Worm (Caenorhabditis elegans) whole organism, young adult: Measurements from ENCODE around the gene F39E9.14.

Experiments used
- B0019.2 ChIP-seq: fragments of 200-800 bp; sonication (Bioruptor generic); conservative IDR thresholded peaks from 2 replicates; pipeline ENCODE4 v1.3.6; 2022; ENCODE audit warnings: missing genetic modification reagents, missing genetic modification characterization, missing compliant biosample characterization
- B0336.3 ChIP-seq: fragments of 200-800 bp; sonication (Bioruptor generic); IDR thresholded peaks from 2 replicates; pipeline ENCODE4 v1.3.6; 2022; ENCODE audit warnings: missing genetic modification characterization, missing compliant biosample characterization
- C06A6.2 ChIP-seq: fragments of 200-800 bp; sonication (Bioruptor generic); conservative IDR thresholded peaks from 2 replicates; pipeline ENCODE4 v1.3.6; 2022; ENCODE audit warnings: missing genetic modification characterization, missing compliant biosample characterization
- D2030.7 ChIP-seq: fragments of 200-800 bp; sonication (Bioruptor generic); IDR thresholded peaks from 2 replicates; pipeline ENCODE4 v1.3.6; 2022; ENCODE audit warnings: missing genetic modification reagents, missing genetic modification characterization, missing compliant biosample characterization
- F22D6.2 ChIP-seq: sonication (generic microtip); optimal IDR thresholded peaks from 2 replicates; lab custom pipeline; 2016; ENCODE audit warnings: mild to moderate bottlenecking, missing genetic modification characterization, missing compliant biosample characterization
- F23B12.7 ChIP-seq: sonication (generic microtip); optimal IDR thresholded peaks from 2 replicates; lab custom pipeline; 2017; ENCODE audit warnings: missing genetic modification characterization, mild to moderate bottlenecking, missing compliant biosample characterization, antibody characterized with exemption, moderate library complexity; ENCODE audit not compliant: insufficient read depth
- F33H1.4 ChIP-seq: fragments of 200-800 bp; sonication (Bioruptor generic); IDR thresholded peaks from 2 replicates; pipeline ENCODE4 v1.3.6; 2022; ENCODE audit warnings: missing genetic modification reagents, missing genetic modification characterization, missing compliant biosample characterization
- F52B5.7 ChIP-seq: sonication (generic microtip); optimal IDR thresholded peaks from 2 replicates; lab custom pipeline; 2016; ENCODE audit warnings: mild to moderate bottlenecking, missing genetic modification characterization, missing compliant biosample characterization
- F55B11.4 ChIP-seq: sonication (generic microtip); optimal IDR thresholded peaks from 2 replicates; lab custom pipeline; 2016; ENCODE audit warnings: missing compliant biosample characterization, missing genetic modification characterization, borderline replicate concordance; ENCODE audit not compliant: insufficient read depth
- T26A5.8 ChIP-seq: sonication (generic microtip); optimal IDR thresholded peaks from 2 replicates; lab custom pipeline; 2016; ENCODE audit warnings: missing genetic modification characterization, missing compliant biosample characterization
- Y53F4B.3 ChIP-seq: fragments of 200-800 bp; sonication (Bioruptor generic); IDR thresholded peaks from 2 replicates; pipeline ENCODE4 v1.3.6; 2022; ENCODE audit warnings: missing genetic modification reagents, missing genetic modification characterization, missing compliant biosample characterization
- Y95B8A.8 ChIP-seq: fragments of 200-800 bp; sonication (Bioruptor generic); IDR thresholded peaks from 2 replicates; pipeline ENCODE4 v1.3.6; 2022; ENCODE audit warnings: missing genetic modification reagents, missing genetic modification characterization, missing compliant biosample characterization
- akir-1 ChIP-seq: fragments of 200-800 bp; sonication (Bioruptor generic); optimal IDR thresholded peaks from 2 replicates; lab custom pipeline; 2018; ENCODE audit warnings: mild to moderate bottlenecking, missing genetic modification characterization, moderate library complexity, missing compliant biosample characterization
- aptf-2 ChIP-seq: fragments of 200-800 bp; sonication (Bioruptor generic); conservative IDR thresholded peaks from 2 replicates; pipeline ENCODE4 v1.3.6; 2022; ENCODE audit warnings: missing genetic modification reagents, missing genetic modification characterization, missing compliant biosample characterization
- aptf-3 ChIP-seq: fragments of 200-800 bp; sonication (Bioruptor generic); IDR thresholded peaks from 2 replicates; pipeline ENCODE4 v1.3.6; 2022; ENCODE audit warnings: missing genetic modification characterization, missing compliant biosample characterization
- athp-1 ChIP-seq: sonication (generic microtip); optimal IDR thresholded peaks from 2 replicates; lab custom pipeline; 2017; ENCODE audit warnings: mild to moderate bottlenecking, missing genetic modification characterization, missing compliant biosample characterization
- attf-6 ChIP-seq: fragments of 200-800 bp; sonication (Bioruptor generic); IDR thresholded peaks from 2 replicates; pipeline ENCODE4 v1.3.6; 2022; ENCODE audit warnings: missing genetic modification reagents, missing genetic modification characterization, missing compliant biosample characterization
- bed-1 ChIP-seq: fragments of 200-800 bp; sonication (Bioruptor generic); IDR thresholded peaks from 2 replicates; pipeline ENCODE4 v1.3.6; 2022; ENCODE audit warnings: missing genetic modification reagents, missing genetic modification characterization, missing compliant biosample characterization
- dpff-1 ChIP-seq: sonication (generic microtip); optimal IDR thresholded peaks from 2 replicates; lab custom pipeline; 2017; ENCODE audit warnings: mild to moderate bottlenecking, missing genetic modification characterization, missing compliant biosample characterization
- dpl-1 ChIP-seq: fragments of 150-350 bp; optimal IDR thresholded peaks from 2 replicates; lab custom pipeline; 2014; ENCODE audit warnings: missing biosample characterization, missing genetic modification reagents, missing genetic modification characterization
- efl-1 ChIP-seq: fragments of 150-350 bp; optimal IDR thresholded peaks from 2 replicates; lab custom pipeline; 2014; ENCODE audit warnings: missing biosample characterization, missing genetic modification reagents, missing genetic modification characterization
- hmg-1.2 ChIP-seq: fragments of 200-800 bp; sonication (Bioruptor generic); IDR thresholded peaks from 2 replicates; pipeline ENCODE4 v1.3.6; 2022; ENCODE audit warnings: missing genetic modification reagents, missing genetic modification characterization, missing compliant biosample characterization
- hmg-20 ChIP-seq: fragments of 200-800 bp; sonication (Bioruptor generic); IDR thresholded peaks from 2 replicates; pipeline ENCODE4 v1.3.6; 2022; ENCODE audit warnings: missing genetic modification reagents, missing genetic modification characterization, missing compliant biosample characterization
- hsf-1 ChIP-seq: fragments of 200-800 bp; sonication (Bioruptor generic); IDR thresholded peaks from 2 replicates; pipeline ENCODE4 v1.3.6; 2022; ENCODE audit warnings: missing genetic modification reagents, missing genetic modification characterization, missing compliant biosample characterization
- let-526 ChIP-seq: fragments of 200-800 bp; sonication (Bioruptor generic); IDR thresholded peaks from 2 replicates; pipeline ENCODE4 v1.3.6; 2022; ENCODE audit warnings: missing genetic modification reagents, missing genetic modification characterization, missing compliant biosample characterization
- lin-26 ChIP-seq: fragments of 200-800 bp; sonication (Bioruptor generic); IDR thresholded peaks from 2 replicates; pipeline ENCODE4 v1.3.6; 2022; ENCODE audit warnings: missing genetic modification reagents, missing genetic modification characterization, missing compliant biosample characterization
- lin-54 ChIP-seq: fragments of 200-800 bp; sonication (Bioruptor generic); optimal IDR thresholded peaks from 2 replicates; lab custom pipeline; 2018; ENCODE audit warnings: mild to moderate bottlenecking, missing genetic modification characterization, missing compliant biosample characterization
- lsl-1 ChIP-seq: fragments of 200-800 bp; sonication (Bioruptor generic); optimal IDR thresholded peaks from 2 replicates; lab custom pipeline; 2018; ENCODE audit warnings: mild to moderate bottlenecking, missing genetic modification characterization, moderate library complexity, missing compliant biosample characterization
- madf-6 ChIP-seq: fragments of 200-800 bp; sonication (Bioruptor generic); IDR thresholded peaks from 2 replicates; pipeline ENCODE4 v1.3.6; 2022; ENCODE audit warnings: missing genetic modification reagents, missing genetic modification characterization, missing compliant biosample characterization
- madf-8 ChIP-seq: fragments of 200-800 bp; sonication (Bioruptor generic); conservative IDR thresholded peaks from 2 replicates; pipeline ENCODE4 v1.3.6; 2022; ENCODE audit warnings: missing genetic modification reagents, missing genetic modification characterization, missing compliant biosample characterization
- mcd-1 ChIP-seq: fragments of 200-800 bp; sonication (Bioruptor generic); IDR thresholded peaks from 2 replicates; pipeline ENCODE4 v1.3.6; 2022; ENCODE audit warnings: missing genetic modification reagents, missing genetic modification characterization, missing compliant biosample characterization
- mes-4 ChIP-seq: sonication (generic microtip); optimal IDR thresholded peaks from 2 replicates; lab custom pipeline; 2016; ENCODE audit warnings: missing genotype, missing genetic modification characterization, missing compliant biosample characterization
- nhr-90 ChIP-seq: sonication (generic microtip); optimal IDR thresholded peaks from 2 replicates; lab custom pipeline; 2016; ENCODE audit warnings: missing genotype, mild to moderate bottlenecking, missing genetic modification characterization, missing compliant biosample characterization
- pbrm-1 ChIP-seq: fragments of 200-800 bp; sonication (Bioruptor generic); IDR thresholded peaks from 2 replicates; pipeline ENCODE4 v1.3.6; 2022; ENCODE audit warnings: missing genetic modification reagents, missing genetic modification characterization, missing compliant biosample characterization
- rcor-1 ChIP-seq: fragments of 200-800 bp; sonication (Bioruptor generic); IDR thresholded peaks from 2 replicates; pipeline ENCODE4 v1.3.6; 2022; ENCODE audit warnings: missing genetic modification reagents, missing genetic modification characterization, missing compliant biosample characterization
- repo-1 ChIP-seq: sonication (generic microtip); optimal IDR thresholded peaks from 2 replicates; lab custom pipeline; 2017; ENCODE audit warnings: mild to moderate bottlenecking, missing genetic modification characterization, missing compliant biosample characterization
- snpc-1.1 ChIP-seq: sonication (generic microtip); optimal IDR thresholded peaks from 2 replicates; lab custom pipeline; 2017; ENCODE audit warnings: missing genetic modification characterization, mild to moderate bottlenecking, missing compliant biosample characterization, antibody characterized with exemption, moderate library complexity, missing genotype, missing genetic modification reagents; ENCODE audit not compliant: insufficient read depth
- snpc-3.4 ChIP-seq: sonication (generic microtip); optimal IDR thresholded peaks from 2 replicates; lab custom pipeline; 2017; ENCODE audit warnings: missing genetic modification characterization, mild to moderate bottlenecking, missing compliant biosample characterization, antibody characterized with exemption, moderate library complexity, missing genotype, missing genetic modification reagents
- tbx-9 ChIP-seq: sonication (generic microtip); optimal IDR thresholded peaks from 2 replicates; lab custom pipeline; 2016; ENCODE audit warnings: borderline replicate concordance, missing genetic modification characterization, inconsistent platforms, missing compliant biosample characterization
- unc-62 ChIP-seq: fragments of 150-350 bp; optimal IDR thresholded peaks from 2 replicates; lab custom pipeline; 2014; ENCODE audit warnings: missing biosample characterization, missing genetic modification reagents, missing genetic modification characterization
- xnd-1 ChIP-seq: sonication (generic microtip); optimal IDR thresholded peaks from 2 replicates; lab custom pipeline; 2016; ENCODE audit warnings: missing genotype, missing genetic modification reagents, missing genetic modification characterization, missing compliant biosample characterization
- ztf-18 ChIP-seq: sonication (generic microtip); optimal IDR thresholded peaks from 2 replicates; lab custom pipeline; 2016; ENCODE audit warnings: missing genotype, mild to moderate bottlenecking, missing genetic modification characterization, missing compliant biosample characterization
- ztf-6 ChIP-seq: fragments of 200-800 bp; sonication (Bioruptor generic); IDR thresholded peaks from 2 replicates; pipeline ENCODE4 v1.3.6; 2022; ENCODE audit warnings: missing genetic modification reagents, missing genetic modification characterization, missing compliant biosample characterization

The F39E9.14 gene

DNA sequence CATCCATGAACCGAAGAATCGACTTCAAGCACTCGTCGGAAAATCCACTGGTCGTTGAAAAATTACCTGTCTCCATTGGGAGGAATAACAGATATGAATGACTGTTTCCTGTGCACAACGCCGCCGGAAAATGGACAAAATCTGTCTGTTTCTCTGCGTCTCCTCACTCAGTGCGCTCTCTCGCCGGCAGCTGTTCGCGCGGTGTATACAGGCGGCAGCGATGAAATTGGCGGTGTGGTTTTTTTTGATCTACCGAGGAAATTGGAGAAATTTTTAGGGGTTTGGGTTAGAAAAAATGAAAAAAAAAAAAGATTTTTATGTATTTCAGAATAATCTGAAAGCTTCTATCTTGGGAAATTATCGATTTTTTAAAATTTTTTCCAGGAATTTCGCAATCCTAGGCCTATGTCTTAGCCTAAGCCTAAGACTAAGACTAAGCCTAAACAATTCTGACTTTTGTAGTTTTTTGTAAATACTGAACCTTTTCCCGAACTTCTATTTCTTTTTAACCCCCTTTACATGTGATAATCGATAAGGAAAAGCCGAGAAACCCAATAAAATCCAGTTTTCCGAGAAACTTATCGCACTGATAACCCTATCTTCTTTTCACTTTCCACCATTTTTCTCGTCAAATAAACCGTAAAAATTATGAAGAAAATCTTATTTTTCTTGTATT is 42.3 kb downstream of the F39E9.14 start, which contains the start of the genes fbxc-50 and C17F4.2:
fbxc-50 (minus strand) TSS at position 81 of the 676 bp plus-strand sequence.
C17F4.2 (plus strand) TSS at position 626 of the 676 bp plus-strand sequence.
- TF ChIP-seq Y95B8A.8 (GFP tag; lab: Robert Waterston, UW) (no peak), snpc-3.4 (tag; lab: Kevin White, UChicago) (peak; percentile 13), T26A5.8 (tag; lab: Kevin White, UChicago) (no peak), aptf-2 (GFP tag; lab: Robert Waterston, UW) (no peak), Y53F4B.3 (GFP tag; lab: Robert Waterston, UW) (no peak), C06A6.2 (GFP tag; lab: Robert Waterston, UW) (no peak), efl-1 (GFP tag; lab: Kevin White, UChicago) (peak; percentile 90), athp-1 (no peak), F22D6.2 (tag; lab: Kevin White, UChicago) (no peak), hsf-1 (GFP tag; lab: Robert Waterston, UW) (no peak), dpff-1 (no peak), madf-8 (peak; percentile 86), repo-1 (no peak), lin-54 (no peak), aptf-3 (no peak), lin-26 (GFP tag; lab: Robert Waterston, UW) (no peak), F52B5.7 (tag; lab: Kevin White, UChicago) (no peak), akir-1 (GFP tag; lab: Kevin White, UChicago) (no peak), dpl-1 (GFP tag; lab: Kevin White, UChicago) (peak; percentile 58), unc-62 (GFP tag; lab: Kevin White, UChicago) (no peak), xnd-1 (tag; lab: Kevin White, UChicago) (peak; percentile 77), F23B12.7 (tag; lab: Kevin White, UChicago) (no peak), B0336.3 (GFP tag; lab: Robert Waterston, UW) (no peak), let-526 (GFP tag; lab: Robert Waterston, UW) (no peak), bed-1 (GFP tag; lab: Robert Waterston, UW) (no peak), F33H1.4 (GFP tag; lab: Robert Waterston, UW) (0 out of 2 replicates have a peak, but pooled peaks have one; percentile 24), hmg-1.2 (peak; percentile 91), rcor-1 (GFP tag; lab: Robert Waterston, UW) (0 out of 2 replicates have a peak, but pooled peaks have one; percentile 10), mes-4 (tag; lab: Kevin White, UChicago) (no peak), nhr-90 (tag; lab: Kevin White, UChicago) (no peak), F55B11.4 (tag; lab: Kevin White, UChicago) (no peak), ztf-6 (no peak), B0019.2 (GFP tag; lab: Robert Waterston, UW) (no peak), attf-6 (GFP tag; lab: Robert Waterston, UW) (no peak), D2030.7 (GFP tag; lab: Robert Waterston, UW) (no peak), lsl-1 (peak; percentile 27), snpc-1.1 (peak; percentile 31), tbx-9 (tag; lab: Kevin White, UChicago) (no peak), ztf-18 (tag; lab: Kevin White, UChicago) (no peak), hmg-20 (GFP tag; lab: Robert Waterston, UW) (no peak), pbrm-1 (GFP tag; lab: Robert Waterston, UW) (0 out of 2 replicates have a peak, but pooled peaks have one; percentile 11), mcd-1 (GFP tag; lab: Robert Waterston, UW) (no peak), madf-6 (GFP tag; lab: Robert Waterston, UW) (peak; percentile 88)
